Worm (Caenorhabditis elegans): ENCODE data around the gene T19H12.15.

T19H12.15 gene

DNA sequence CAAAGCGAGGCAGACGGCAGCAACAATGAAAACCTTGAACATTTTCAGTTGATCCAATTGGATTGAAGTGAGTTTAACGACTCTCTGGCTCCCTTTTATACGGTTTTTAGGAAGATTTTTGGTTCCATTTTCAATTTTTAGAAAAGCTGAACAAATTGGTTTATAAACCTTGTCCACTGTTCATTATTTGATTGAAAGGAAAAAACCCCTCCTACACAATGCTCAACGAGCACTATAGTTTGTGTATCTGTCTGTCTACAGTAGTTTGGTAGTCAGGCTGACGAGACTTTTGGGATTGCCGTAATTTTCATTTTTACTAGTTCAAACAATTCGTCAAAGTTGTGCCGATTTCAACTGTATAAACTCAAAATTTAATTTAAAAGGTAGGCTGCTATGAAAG, at the start of gene T19H12.15:
Gene T19H12.15, minus strand, starts transcription at position 101 of the 400 bp plus-strand sequence.
- TF ChIP-seq isw-1 (GFP tag; IDR thresholded peaks at IDR 0.05) (no peak), egl-27 (tag; optimal IDR thresholded peaks at IDR 0.05) (no peak), irx-1 (tag; optimal IDR thresholded peaks at IDR 0.05) (no peak), sup-37 (GFP tag; optimal IDR thresholded peaks at IDR 0.05) (no peak), nhr-20 (tag; optimal IDR thresholded peaks at IDR 0.05) (no peak), egl-13 (tag; optimal IDR thresholded peaks at IDR 0.05) (no peak), nhr-237 (tag; optimal IDR thresholded peaks at IDR 0.05) (no peak), mef-2 (tag; optimal IDR thresholded peaks at IDR 0.05) (no peak), C34B4.2 (tag; optimal IDR thresholded peaks at IDR 0.05) (no peak), C04F5.9 (tag; optimal IDR thresholded peaks at IDR 0.05) (no peak), nhr-77 (tag; optimal IDR thresholded peaks at IDR 0.05) (no peak)

DNA sequence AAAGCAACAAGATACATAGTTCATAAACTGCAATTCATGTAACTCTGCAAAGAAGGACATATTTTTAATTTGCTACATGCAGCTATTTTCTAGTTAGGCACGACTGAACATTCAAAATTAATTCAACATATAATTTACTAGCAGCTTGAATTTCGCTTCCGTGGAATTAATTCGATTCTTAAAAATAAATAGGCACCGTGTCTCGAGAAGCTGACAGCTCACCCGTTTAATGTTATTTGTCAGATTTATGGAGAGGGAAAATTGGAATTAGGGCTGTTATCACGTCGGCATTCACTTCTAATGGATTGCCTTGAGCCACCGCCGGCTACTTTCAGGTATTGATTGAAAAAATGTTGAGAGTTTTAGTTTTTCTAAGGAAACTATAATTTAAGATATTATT, 47.2 kb upstream of the T19H12.15 start, which contains the start of gene srh-21:
Gene srh-21, plus strand, starts transcription at position 301 of the 400 bp plus-strand sequence.
- TF ChIP-seq fkh-8 (tag; optimal IDR thresholded peaks at IDR 0.05) (peak; percentile 8), ceh-82 (tag; optimal IDR thresholded peaks at IDR 0.05) (no peak)

DNA sequence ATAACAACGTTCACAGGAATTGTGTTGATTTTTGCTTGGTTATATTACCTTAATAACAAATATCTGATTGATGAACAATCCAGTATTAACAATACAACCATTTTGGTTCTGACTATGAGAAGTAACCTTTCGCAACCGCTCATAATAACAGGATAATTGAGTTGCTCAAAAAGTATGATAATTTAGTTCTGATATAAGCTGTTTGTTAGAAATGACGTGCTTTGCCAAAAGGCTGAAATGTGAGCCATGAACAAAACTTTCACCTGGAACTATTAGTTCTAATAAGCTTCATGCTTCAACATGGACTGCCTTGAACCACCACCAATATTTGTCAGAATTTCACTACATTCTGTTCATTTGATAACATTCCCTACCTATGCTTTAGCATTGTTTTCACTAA, 45.5 kb upstream of the T19H12.15 start, which contains the start of gene srh-20:
Gene srh-20, plus strand, starts transcription at position 301 of the 400 bp plus-strand sequence.
- TF ChIP-seq ztf-11 (tag; optimal IDR thresholded peaks at IDR 0.05) = no peak
- TF ChIP-seq nhr-11 (tag; optimal IDR thresholded peaks at IDR 0.05) = no peak
- TF ChIP-seq ama-1 (optimal IDR thresholded peaks at IDR 0.05) = no peak
- TF ChIP-seq sup-37 (GFP tag; optimal IDR thresholded peaks at IDR 0.05) = no peak
- TF ChIP-seq hlh-17 (GFP tag; optimal IDR thresholded peaks at IDR 0.05; ENCODE audit: borderline replicate concordance) = no peak
- TF ChIP-seq nhr-28 (tag; optimal IDR thresholded peaks at IDR 0.05) = no peak
- TF ChIP-seq tbx-2 (tag; optimal IDR thresholded peaks at IDR 0.05) = no peak
- TF ChIP-seq efl-1 (optimal IDR thresholded peaks at IDR 0.05) = no peak
- no peak for TF ChIP-seq efl-1 (GFP tag; optimal IDR thresholded peaks at IDR 0.05 in 1 of 2)
- no peak for TF ChIP-seq vab-15 (tag; optimal IDR thresholded peaks at IDR 0.05)
- no peak for TF ChIP-seq rnt-1 (tag; optimal IDR thresholded peaks at IDR 0.05)
- no peak for TF ChIP-seq aly-2 (tag; optimal IDR thresholded peaks at IDR 0.05)
- no peak for TF ChIP-seq zag-1 (tag; optimal IDR thresholded peaks at IDR 0.05)
- no peak for TF ChIP-seq pag-3 (tag; optimal IDR thresholded peaks at IDR 0.05; ENCODE audit: borderline replicate concordance, insufficient read depth)
- TF ChIP-seq nhr-76 (tag; optimal IDR thresholded peaks at IDR 0.05) = no peak
- TF ChIP-seq hlh-4 (tag; optimal IDR thresholded peaks at IDR 0.05) = no peak
- no peak for TF ChIP-seq blmp-1 (tag; optimal IDR thresholded peaks at IDR 0.05)

ce11 chrV:4922024-4922423, 42.9 kb upstream of the T19H12.15 start, which contains the start of gene srh-22:
srh-22 (plus strand) TSS chrV:4922324.
- TF ChIP-seq unc-86 (tag; optimal IDR thresholded peaks at IDR 0.05) (no peak), aly-2 (tag; optimal IDR thresholded peaks at IDR 0.05) (no peak), zag-1 (tag; optimal IDR thresholded peaks at IDR 0.05) (no peak), zip-4 (GFP tag; optimal IDR thresholded peaks at IDR 0.05) (no peak), lin-15B (tag; optimal IDR thresholded peaks at IDR 0.05) (no peak), snpc-4 (tag; optimal IDR thresholded peaks at IDR 0.05) (no peak), tbx-2 (tag; optimal IDR thresholded peaks at IDR 0.05) (no peak), alr-1 (tag; optimal IDR thresholded peaks at IDR 0.05; ENCODE audit: borderline replicate concordance) (no peak), jun-1 (tag; optimal IDR thresholded peaks at IDR 0.05) (no peak), dsc-1 (tag; optimal IDR thresholded peaks at IDR 0.05) (no peak), sox-4 (tag; optimal IDR thresholded peaks at IDR 0.05) (no peak), ceh-82 (tag; optimal IDR thresholded peaks at IDR 0.05) (no peak), ceh-90 (tag; optimal IDR thresholded peaks at IDR 0.05) (no peak), Y116A8C.19 (tag; optimal IDR thresholded peaks at IDR 0.05; ENCODE audit: borderline replicate concordance) (no peak), grh-1 (GFP tag; IDR thresholded peaks at IDR 0.05) (no peak), C16A3.4 (tag; optimal IDR thresholded peaks at IDR 0.05) (no peak), ces-1 (GFP tag; optimal IDR thresholded peaks at IDR 0.05) (no peak)

All from whole organism, L1 larva.